Worm (Caenorhabditis elegans): ENCODE data around the gene M03F8.6.

Gene M03F8.6

ce11 chrV:5954747-5955146, at the start of gene M03F8.6:
TSS of gene M03F8.6 (minus strand) at chrV:5954847.
- TF ChIP-seq lin-39 (tag; optimal IDR thresholded peaks at IDR 0.05), result no peak
- no peak for TF ChIP-seq aly-2 (tag; optimal IDR thresholded peaks at IDR 0.05)
- no peak for TF ChIP-seq elt-3 (tag; optimal IDR thresholded peaks at IDR 0.05)
- TF ChIP-seq lsy-2 (tag; optimal IDR thresholded peaks at IDR 0.05), result no peak
- TF ChIP-seq ama-1 (optimal IDR thresholded peaks at IDR 0.05), result no peak
- no peak for TF ChIP-seq ceh-16 (tag; optimal IDR thresholded peaks at IDR 0.05)
- no peak for TF ChIP-seq crh-2 (tag; optimal IDR thresholded peaks at IDR 0.05)
- no peak for TF ChIP-seq gmeb-1 (tag; optimal IDR thresholded peaks at IDR 0.05)
- TF ChIP-seq dmd-4 (tag; optimal IDR thresholded peaks at IDR 0.05), result no peak
- no peak for TF ChIP-seq nhr-129 (tag; optimal IDR thresholded peaks at IDR 0.05)
- TF ChIP-seq F13H6.1 (tag; optimal IDR thresholded peaks at IDR 0.05), result no peak
- no peak for TF ChIP-seq sma-3 (GFP tag; optimal IDR thresholded peaks at IDR 0.05)
- no peak for TF ChIP-seq nhr-23 (tag; optimal IDR thresholded peaks at IDR 0.05)
- no peak for TF ChIP-seq lin-13 (GFP tag; optimal IDR thresholded peaks at IDR 0.05)
- TF ChIP-seq blmp-1 (tag; optimal IDR thresholded peaks at IDR 0.05; ENCODE audit: insufficient read depth), result no peak
- TF ChIP-seq nhr-77 (tag; optimal IDR thresholded peaks at IDR 0.05), result no peak
- no peak for TF ChIP-seq Y55F3AM.14 (GFP tag; optimal IDR thresholded peaks at IDR 0.05)
- TF ChIP-seq unc-39 (tag; optimal IDR thresholded peaks at IDR 0.05), result no peak

ce11 chrV:6003301-6003700, 48.7 kb upstream of the M03F8.6 start, which contains the start of gene fos-1:
TSS of gene fos-1 (plus strand) at chrV:6003601.
- TF ChIP-seq ceh-82 (tag; optimal IDR thresholded peaks at IDR 0.05) (no peak), elt-1 (tag; optimal IDR thresholded peaks at IDR 0.05) (no peak), nhr-6 (tag; optimal IDR thresholded peaks at IDR 0.05) (no peak), F13H6.1 (tag; optimal IDR thresholded peaks at IDR 0.05) (no peak), zag-1 (tag; optimal IDR thresholded peaks at IDR 0.05) (no peak), mbf-1 (tag; optimal IDR thresholded peaks at IDR 0.05) (no peak), nhr-77 (tag; optimal IDR thresholded peaks at IDR 0.05) (no peak), crh-2 (tag; optimal IDR thresholded peaks at IDR 0.05) (no peak), ztf-4 (tag; optimal IDR thresholded peaks at IDR 0.05) (no peak), alr-1 (tag; optimal IDR thresholded peaks at IDR 0.05) (no peak), egl-27 (tag; optimal IDR thresholded peaks at IDR 0.05) (no peak), lin-13 (GFP tag; optimal IDR thresholded peaks at IDR 0.05) (no peak)

ce11 chrV:6000368-6000802, 45.7 kb upstream of the M03F8.6 start:
- TF ChIP-seq sma-9 (GFP tag; optimal IDR thresholded peaks at IDR 0.05) (peak; percentile 99), sma-9 (tag; optimal IDR thresholded peaks at IDR 0.05) (no peak), unc-55 (GFP tag; optimal IDR thresholded peaks at IDR 0.05) (peak; percentile 90), mab-5 (tag; optimal IDR thresholded peaks at IDR 0.05) (no peak), ztf-1 (GFP tag; conservative IDR thresholded peaks at IDR 0.05) (no peak), ama-1 (optimal IDR thresholded peaks at IDR 0.05) (no peak), F13H6.1 (tag; optimal IDR thresholded peaks at IDR 0.05) (peak; percentile 97), peb-1 (tag; optimal IDR thresholded peaks at IDR 0.05) (peak; percentile 32), ZK546.5 (tag; optimal IDR thresholded peaks at IDR 0.05) (no peak), elt-3 (tag; optimal IDR thresholded peaks at IDR 0.05) (no peak), fos-1 (tag; optimal IDR thresholded peaks at IDR 0.05) (no peak), nhr-12 (tag; optimal IDR thresholded peaks at IDR 0.05) (peak; percentile 10), R02D3.7 (tag; optimal IDR thresholded peaks at IDR 0.05) (no peak), snpc-4 (tag; optimal IDR thresholded peaks at IDR 0.05) (peak; percentile 62), nhr-129 (tag; optimal IDR thresholded peaks at IDR 0.05) (peak; percentile 96), crh-2 (tag; optimal IDR thresholded peaks at IDR 0.05) (peak; percentile 98), alr-1 (tag; optimal IDR thresholded peaks at IDR 0.05) (peak; percentile 55), nhr-77 (tag; optimal IDR thresholded peaks at IDR 0.05) (peak; percentile 71), nhr-10 (tag; optimal IDR thresholded peaks at IDR 0.05) (peak; percentile 61), lsy-2 (tag; optimal IDR thresholded peaks at IDR 0.05) (peak; percentile 73 to 91), ceh-16 (tag; optimal IDR thresholded peaks at IDR 0.05) (peak; percentile 80), aly-2 (tag; optimal IDR thresholded peaks at IDR 0.05) (no peak), sem-4 (tag; optimal IDR thresholded peaks at IDR 0.05) (peak; percentile 82), mbf-1 (tag; optimal IDR thresholded peaks at IDR 0.05) (no peak), ztf-11 (tag; optimal IDR thresholded peaks at IDR 0.05) (no peak), unc-62 (GFP tag; optimal IDR thresholded peaks at IDR 0.05) (peak; percentile 91), elt-1 (tag; optimal IDR thresholded peaks at IDR 0.05) (no peak), lin-11 (tag; optimal IDR thresholded peaks at IDR 0.05) (peak; percentile 67), nhr-11 (tag; optimal IDR thresholded peaks at IDR 0.05) (peak; percentile 9), gmeb-1 (tag; optimal IDR thresholded peaks at IDR 0.05) (peak; percentile 72), ztf-4 (tag; optimal IDR thresholded peaks at IDR 0.05) (peak; percentile 97), egl-27 (tag; optimal IDR thresholded peaks at IDR 0.05) (peak; percentile 95), nhr-6 (tag; optimal IDR thresholded peaks at IDR 0.05) (peak; percentile 97), mdl-1 (tag; optimal IDR thresholded peaks at IDR 0.05) (peak; percentile 83 to 87), C34F6.9 (tag; optimal IDR thresholded peaks at IDR 0.05) (peak; percentile 95), nhr-25 (tag; optimal IDR thresholded peaks at IDR 0.05) (peak; percentile 95), zag-1 (tag; optimal IDR thresholded peaks at IDR 0.05) (no peak), nhr-21 (tag; optimal IDR thresholded peaks at IDR 0.05) (peak; percentile 96), lin-13 (GFP tag; optimal IDR thresholded peaks at IDR 0.05) (peak; percentile 67), sma-3 (GFP tag; optimal IDR thresholded peaks at IDR 0.05) (peak; percentile 97), lin-39 (tag; optimal IDR thresholded peaks at IDR 0.05) (no peak), nhr-237 (tag; optimal IDR thresholded peaks at IDR 0.05) (no peak), Y55F3AM.14 (GFP tag; optimal IDR thresholded peaks at IDR 0.05) (peak; percentile 92)
